Worm (Caenorhabditis elegans) whole organism, midembryonic: ENCODE results near the gene C04F6.9.

ENCODE experiments used
- T22C8.4 ChIP-seq: fragments of 200-800 bp; sonication (Bioruptor generic); IDR thresholded peaks from 2 replicates; pipeline ENCODE4 v1.3.6; 2022; ENCODE audit warnings: missing genetic modification characterization, missing compliant biosample characterization
- cog-1 ChIP-seq: sonication (generic microtip); optimal IDR thresholded peaks from 2 replicates; lab custom pipeline; 2016; ENCODE audit warnings: missing genetic modification characterization, missing compliant biosample characterization
- flt-1 ChIP-seq: fragments of 200-800 bp; sonication (Bioruptor generic); IDR thresholded peaks from 2 replicates; pipeline ENCODE4 v1.3.6; 2022; ENCODE audit warnings: missing genetic modification characterization, missing compliant biosample characterization
- klf-2 ChIP-seq: fragments of 200-800 bp; sonication (Bioruptor generic); conservative IDR thresholded peaks from 2 replicates; pipeline ENCODE4 v1.3.6; 2022; ENCODE audit warnings: missing genetic modification reagents, missing genetic modification characterization, missing compliant biosample characterization
- med-1 ChIP-seq: sonication (generic microtip); optimal IDR thresholded peaks from 2 replicates; lab custom pipeline; 2017; ENCODE audit warnings: missing genetic modification characterization, mild to moderate bottlenecking, missing compliant biosample characterization, antibody characterized with exemption, missing genetic modification reagents; ENCODE audit not compliant: insufficient read depth
- ref-1 ChIP-seq: fragments of 200-800 bp; sonication (Bioruptor generic); conservative IDR thresholded peaks from 2 replicates; pipeline ENCODE4 v1.3.6; 2022; ENCODE audit warnings: missing genetic modification reagents, missing genetic modification characterization, missing compliant biosample characterization
- tab-1 ChIP-seq: fragments of 200-800 bp; sonication (Bioruptor generic); IDR thresholded peaks from 2 replicates; pipeline ENCODE4 v1.3.6; 2022; ENCODE audit warnings: missing genetic modification characterization, missing compliant biosample characterization
- ztf-23 ChIP-seq: fragments of 200-800 bp; sonication (Bioruptor generic); IDR thresholded peaks from 2 replicates; pipeline ENCODE4 v1.3.6; 2022; ENCODE audit warnings: missing genetic modification reagents, missing genetic modification characterization, missing compliant biosample characterization
- ztf-29 ChIP-seq: fragments of 200-800 bp; sonication (Bioruptor generic); IDR thresholded peaks from 2 replicates; pipeline ENCODE4 v1.3.6; 2022; ENCODE audit warnings: missing genetic modification reagents, missing genetic modification characterization, missing compliant biosample characterization

Gene C04F6.9

ce11 chrX:3416063-3416462 is 14.3 kb downstream of the C04F6.9 start:
- TF ChIP-seq ztf-29 (GFP tag; lab: Robert Waterston, UW), result no peak
- TF ChIP-seq tab-1 (GFP tag; lab: Robert Waterston, UW), result no peak
- TF ChIP-seq klf-2 (GFP tag; lab: Robert Waterston, UW), result no peak
- no peak for TF ChIP-seq med-1
- TF ChIP-seq ztf-23 (GFP tag; lab: Robert Waterston, UW), result no peak
- no peak for TF ChIP-seq flt-1 (GFP tag; lab: Robert Waterston, UW)
- TF ChIP-seq T22C8.4 (GFP tag; lab: Robert Waterston, UW), result no peak
- TF ChIP-seq cog-1 (tag; lab: Kevin White, UChicago), result no peak
- TF ChIP-seq ref-1 (GFP tag; lab: Robert Waterston, UW), result no peak

- TF ChIP-seq flt-1 (GFP tag; lab: Robert Waterston, UW), result no peak
- no peak for TF ChIP-seq ztf-23 (GFP tag; lab: Robert Waterston, UW)
- no peak for TF ChIP-seq tab-1 (GFP tag; lab: Robert Waterston, UW)
- no peak for TF ChIP-seq T22C8.4 (GFP tag; lab: Robert Waterston, UW)
- no peak for TF ChIP-seq ref-1 (GFP tag; lab: Robert Waterston, UW)
- TF ChIP-seq ztf-29 (GFP tag; lab: Robert Waterston, UW), result no peak
- no peak for TF ChIP-seq klf-2 (GFP tag; lab: Robert Waterston, UW)
- TF ChIP-seq med-1, result no peak
- no peak for TF ChIP-seq cog-1 (tag; lab: Kevin White, UChicago)
Observed at ce11 chrX:3419084-3419483, 17.3 kb downstream of the C04F6.9 start, which contains the start of gene C04F6.7. TSS of gene C04F6.7 (minus strand) at chrX:3419184.

ce11 chrX:3424516-3424915 is 22.7 kb downstream of the C04F6.9 start, which contains the start of gene ZK813.6:
TSS of gene ZK813.6 (plus strand) at chrX:3424816.
- TF ChIP-seq tab-1 (GFP tag; lab: Robert Waterston, UW), result no peak
- no peak for TF ChIP-seq ztf-23 (GFP tag; lab: Robert Waterston, UW)
- TF ChIP-seq ztf-29 (GFP tag; lab: Robert Waterston, UW), result no peak
- no peak for TF ChIP-seq klf-2 (GFP tag; lab: Robert Waterston, UW)
- no peak for TF ChIP-seq ref-1 (GFP tag; lab: Robert Waterston, UW)
- no peak for TF ChIP-seq T22C8.4 (GFP tag; lab: Robert Waterston, UW)
- TF ChIP-seq cog-1 (tag; lab: Kevin White, UChicago), result no peak
- no peak for TF ChIP-seq flt-1 (GFP tag; lab: Robert Waterston, UW)
- no peak for TF ChIP-seq med-1

ce11 chrX:3429122-3429521 is 27.3 kb downstream of the C04F6.9 start:
- TF ChIP-seq flt-1 (GFP tag; lab: Robert Waterston, UW) (no peak), ref-1 (GFP tag; lab: Robert Waterston, UW) (no peak), ztf-23 (GFP tag; lab: Robert Waterston, UW) (no peak), cog-1 (tag; lab: Kevin White, UChicago) (no peak)

ce11 chrX:3430020-3430419 is 28.2 kb downstream of the C04F6.9 start, which contains the start of gene ZK813.4:
TSS of gene ZK813.4 (minus strand) at chrX:3430120.
- TF ChIP-seq ztf-29 (GFP tag; lab: Robert Waterston, UW) (no peak), med-1 (no peak), cog-1 (tag; lab: Kevin White, UChicago) (no peak), flt-1 (GFP tag; lab: Robert Waterston, UW) (no peak), tab-1 (GFP tag; lab: Robert Waterston, UW) (no peak), ztf-23 (GFP tag; lab: Robert Waterston, UW) (no peak), ref-1 (GFP tag; lab: Robert Waterston, UW) (no peak), klf-2 (GFP tag; lab: Robert Waterston, UW) (no peak), T22C8.4 (GFP tag; lab: Robert Waterston, UW) (no peak)

- no peak for TF ChIP-seq med-1
- TF ChIP-seq T22C8.4 (GFP tag; lab: Robert Waterston, UW), result no peak
- TF ChIP-seq ref-1 (GFP tag; lab: Robert Waterston, UW), result no peak
- no peak for TF ChIP-seq flt-1 (GFP tag; lab: Robert Waterston, UW)
- no peak for TF ChIP-seq tab-1 (GFP tag; lab: Robert Waterston, UW)
- TF ChIP-seq klf-2 (GFP tag; lab: Robert Waterston, UW), result no peak
- no peak for TF ChIP-seq ztf-23 (GFP tag; lab: Robert Waterston, UW)
- TF ChIP-seq ztf-29 (GFP tag; lab: Robert Waterston, UW), result no peak
- no peak for TF ChIP-seq cog-1 (tag; lab: Kevin White, UChicago)
Observed at ce11 chrX:3439823-3440222, 38.0 kb downstream of the C04F6.9 start.

ce11 chrX:3440308-3440707 is 38.5 kb downstream of the C04F6.9 start:
- TF ChIP-seq T22C8.4 (GFP tag; lab: Robert Waterston, UW), result no peak
- TF ChIP-seq flt-1 (GFP tag; lab: Robert Waterston, UW), result no peak
- no peak for TF ChIP-seq klf-2 (GFP tag; lab: Robert Waterston, UW)
- no peak for TF ChIP-seq med-1
- no peak for TF ChIP-seq tab-1 (GFP tag; lab: Robert Waterston, UW)
- TF ChIP-seq ztf-29 (GFP tag; lab: Robert Waterston, UW), result no peak

- TF ChIP-seq ref-1 (GFP tag; lab: Robert Waterston, UW) (no peak), ztf-23 (GFP tag; lab: Robert Waterston, UW) (no peak), klf-2 (GFP tag; lab: Robert Waterston, UW) (no peak), ztf-29 (GFP tag; lab: Robert Waterston, UW) (no peak), cog-1 (tag; lab: Kevin White, UChicago) (no peak)
Observed at ce11 chrX:3441539-3441938, 39.7 kb downstream of the C04F6.9 start, which contains the start of gene ZK813.3. TSS of gene ZK813.3 (plus strand) at chrX:3441839.

- no peak for TF ChIP-seq klf-2 (GFP tag; lab: Robert Waterston, UW)
Observed at ce11 chrX:3443526-3443925, 41.7 kb downstream of the C04F6.9 start, which contains the start of gene ZK813.2. TSS of gene ZK813.2 (plus strand) at chrX:3443826.

- TF ChIP-seq med-1 (no peak), klf-2 (GFP tag; lab: Robert Waterston, UW) (no peak), ztf-29 (GFP tag; lab: Robert Waterston, UW) (no peak), cog-1 (tag; lab: Kevin White, UChicago) (no peak), ztf-23 (GFP tag; lab: Robert Waterston, UW) (no peak), ref-1 (GFP tag; lab: Robert Waterston, UW) (no peak), tab-1 (GFP tag; lab: Robert Waterston, UW) (no peak), T22C8.4 (GFP tag; lab: Robert Waterston, UW) (no peak), flt-1 (GFP tag; lab: Robert Waterston, UW) (no peak)
Observed at ce11 chrX:3444514-3444913, 42.7 kb downstream of the C04F6.9 start, which contains the start of gene ZK813.7. TSS of gene ZK813.7 (plus strand) at chrX:3444814.
